Worm (Caenorhabditis elegans): ENCODE results near the gene gex-3.

The gex-3 gene

ce11 chrIV:12404137-12404536 is at the start of gene gex-3 (continued):
- no peak for TF ChIP-seq madf-9 (GFP tag; conservative IDR thresholded peaks at IDR 0.05)
- no peak for TF ChIP-seq lin-39 (tag; optimal IDR thresholded peaks at IDR 0.05)
- TF ChIP-seq nhr-25 (tag; optimal IDR thresholded peaks at IDR 0.05; ENCODE audit: borderline replicate concordance, insufficient read depth), result peak; percentile 25
- TF ChIP-seq spr-3 (GFP tag; optimal IDR thresholded peaks at IDR 0.05), result no peak
- TF ChIP-seq mxl-2 (GFP tag; conservative IDR thresholded peaks at IDR 0.05), result no peak
- TF ChIP-seq mdt-29 (GFP tag; IDR thresholded peaks at IDR 0.05), result no peak
- TF ChIP-seq dmd-6 (GFP tag; IDR thresholded peaks at IDR 0.05), result peak; percentile 30; the same call in 1 of the 2 replicates
- no peak for TF ChIP-seq daf-8 (GFP tag; IDR thresholded peaks at IDR 0.05)
- TF ChIP-seq hlh-11 (tag; optimal IDR thresholded peaks at IDR 0.05), result peak; percentile 50
- peak; percentile 54 for TF ChIP-seq rbr-2 (tag; optimal IDR thresholded peaks at IDR 0.05)
- no peak for TF ChIP-seq lin-1 (GFP tag; IDR thresholded peaks at IDR 0.05)
- peak in 1 of 2 experiments; percentile 49 for TF ChIP-seq hif-1 (tag; optimal IDR thresholded peaks at IDR 0.05)
- no peak for TF ChIP-seq tra-1 (GFP tag; IDR thresholded peaks at IDR 0.05)
- TF ChIP-seq nhr-111 (GFP tag; optimal IDR thresholded peaks at IDR 0.05), result no peak
- no peak for TF ChIP-seq R02D3.7 (tag; optimal IDR thresholded peaks at IDR 0.05)
- TF ChIP-seq ceh-28 (tag; optimal IDR thresholded peaks at IDR 0.05), result no peak
- TF ChIP-seq T20F7.1 (GFP tag; optimal IDR thresholded peaks at IDR 0.05), result no peak
- no peak for TF ChIP-seq unc-39 (tag; optimal IDR thresholded peaks at IDR 0.05)
- TF ChIP-seq daf-16 (GFP tag; optimal IDR thresholded peaks at IDR 0.05), result no peak
- peak; percentile 51 for TF ChIP-seq daf-16 (tag; optimal IDR thresholded peaks at IDR 0.05)
- TF ChIP-seq arid-1 (GFP tag; conservative IDR thresholded peaks at IDR 0.05), result no peak
- no peak for TF ChIP-seq lin-29 (GFP tag; IDR thresholded peaks at IDR 0.05)
- no peak for TF ChIP-seq ceh-20 (GFP tag; IDR thresholded peaks at IDR 0.05)
- peak; percentile 86 for TF ChIP-seq nhr-6 (tag; optimal IDR thresholded peaks at IDR 0.05)
- no peak for TF ChIP-seq nhr-76 (tag; optimal IDR thresholded peaks at IDR 0.05)
- TF ChIP-seq F37D6.2 (tag; optimal IDR thresholded peaks at IDR 0.05), result no peak
- TF ChIP-seq mxl-3 (GFP tag; optimal IDR thresholded peaks at IDR 0.05), result peak; percentile 28
- peak; percentile 81 for TF ChIP-seq mep-1 (tag; optimal IDR thresholded peaks at IDR 0.05)
- peak; percentile 56 for TF ChIP-seq T26A8.4 (GFP tag; IDR thresholded peaks at IDR 0.05)
- TF ChIP-seq nhr-48 (tag; optimal IDR thresholded peaks at IDR 0.05), result no peak
- no peak for TF ChIP-seq egl-43 (GFP tag; IDR thresholded peaks at IDR 0.05)
- peak; percentile 65 for TF ChIP-seq dve-1 (tag; optimal IDR thresholded peaks at IDR 0.05; ENCODE audit: insufficient read depth)
- TF ChIP-seq F44E2.7 (GFP tag; IDR thresholded peaks at IDR 0.05), result no peak
- TF ChIP-seq ZK337.2 (GFP tag; IDR thresholded peaks at IDR 0.05), result no peak
- TF ChIP-seq unc-130 (GFP tag; optimal IDR thresholded peaks at IDR 0.05), result peak; percentile 71
- TF ChIP-seq cey-2 (tag; optimal IDR thresholded peaks at IDR 0.05; ENCODE audit: borderline replicate concordance, insufficient read depth), result no peak
- TF ChIP-seq snpc-1.2 (GFP tag; IDR thresholded peaks at IDR 0.05), result peak; percentile 77
- TF ChIP-seq dpl-1 (GFP tag; optimal IDR thresholded peaks at IDR 0.05), result peak; percentile 91
- no peak for TF ChIP-seq ctbp-1 (GFP tag; IDR thresholded peaks at IDR 0.05)
- TF ChIP-seq Y105C5A.15 (GFP tag; IDR thresholded peaks at IDR 0.05), result no peak
- TF ChIP-seq Y5F2A.4 (GFP tag; optimal IDR thresholded peaks at IDR 0.05), result no peak
- TF ChIP-seq nhr-102 (tag; optimal IDR thresholded peaks at IDR 0.05), result no peak
- peak in 1 of 2 experiments; percentile 78 for TF ChIP-seq unc-62 (GFP tag; optimal IDR thresholded peaks at IDR 0.05 in 1 of 2)
- no peak for TF ChIP-seq unc-62 (tag; optimal IDR thresholded peaks at IDR 0.05)
- TF ChIP-seq lin-13 (GFP tag; optimal IDR thresholded peaks at IDR 0.05), result peak; percentile 87
- no peak for TF ChIP-seq ceh-82 (tag; optimal IDR thresholded peaks at IDR 0.05)
- TF ChIP-seq set-16 (GFP tag; IDR thresholded peaks at IDR 0.05), result no peak
- no peak for TF ChIP-seq ama-1 (optimal IDR thresholded peaks at IDR 0.05)
- TF ChIP-seq nhr-41 (GFP tag; IDR thresholded peaks at IDR 0.05), result no peak
- TF ChIP-seq fkh-10 (GFP tag; optimal IDR thresholded peaks at IDR 0.05), result peak; percentile 85
- no peak for TF ChIP-seq nhr-237 (tag; optimal IDR thresholded peaks at IDR 0.05)
- TF ChIP-seq lsy-2 (tag; optimal IDR thresholded peaks at IDR 0.05), result peak; percentile 61 to 95
